Fruit fly (Drosophila melanogaster) Kc167 (cell line): ENCODE results near the gene egh.

Source experiments
- Myc ChIP-seq: fragments of >200 bp; optimal IDR thresholded peaks from 2 replicates; lab custom pipeline; 2017; ENCODE audit warnings: missing external identifiers
- Sin3A ChIP-seq: fragments of >200 bp; optimal IDR thresholded peaks from 2 replicates; lab custom pipeline; 2018; ENCODE audit warnings: missing external identifiers
- h ChIP-seq: fragments of >200 bp; optimal IDR thresholded peaks from 3 replicates; lab custom pipeline; 2018; ENCODE audit warnings: missing external identifiers
- insv ChIP-seq: fragments of >200 bp; optimal IDR thresholded peaks from 3 replicates; lab custom pipeline; 2018; ENCODE audit warnings: missing external identifiers
- psq ChIP-seq: fragments of >200 bp; optimal IDR thresholded peaks from 2 replicates; lab custom pipeline; 2017; ENCODE audit warnings: missing external identifiers
- ttk ChIP-seq: sonication (Bioruptor generic); optimal IDR thresholded peaks from 2 replicates; lab custom pipeline; 2017; ENCODE audit warnings: missing external identifiers

DNA sequence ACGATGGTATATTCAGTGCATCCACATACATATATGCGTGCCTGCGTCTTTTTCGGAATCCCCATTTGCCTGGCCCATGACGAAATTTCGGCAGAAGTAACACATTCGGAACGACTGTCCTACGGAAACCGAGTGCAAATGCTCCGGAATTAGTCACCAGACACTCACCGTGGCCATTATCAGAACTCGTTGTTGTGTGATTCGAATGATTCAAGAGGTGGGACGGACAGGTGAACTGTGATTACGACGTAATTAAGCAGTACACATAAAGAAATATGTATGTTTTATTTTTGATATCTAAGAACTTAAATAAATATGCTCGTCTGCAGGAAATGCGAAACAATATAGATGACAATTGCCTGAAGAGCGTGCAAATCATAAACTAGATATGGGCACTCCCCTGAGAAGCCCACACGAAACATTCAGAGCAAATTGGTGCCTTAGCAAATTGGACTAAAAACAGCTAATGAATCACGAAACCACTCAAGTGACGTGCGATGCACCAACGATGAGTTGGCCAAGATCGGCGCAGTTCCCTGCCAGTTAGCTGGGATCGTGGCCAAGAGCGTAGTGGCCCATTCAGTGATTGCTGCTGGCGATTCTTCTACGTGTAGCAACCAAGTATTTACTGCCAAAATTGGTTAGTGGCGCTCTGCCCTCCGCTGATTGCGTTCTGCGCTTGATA lies 3.2 kb downstream of the egh start:
- TF ChIP-seq psq (no peak), ttk (lab: Kevin White, UChicago) (no peak), Sin3A (lab: Kevin White, UChicago) (no peak), insv (lab: Kevin White, UChicago) (no peak), h (lab: Kevin White, UChicago) (no peak), Myc (lab: Kevin White, UChicago) (no peak)
